Fruit fly (Drosophila melanogaster) whole organism, pupa: ENCODE data around the gene Klp3A.

Experiments used
- CG4496 ChIP-seq: fragments of 200-800 bp; sonication (Bioruptor generic); IDR thresholded peaks from 3 replicates; pipeline ENCODE4 v1.3.6; 2022; ENCODE audit warnings: missing biosample characterization, missing genetic modification characterization
- D1 ChIP-seq: fragments of 200-800 bp; sonication (Bioruptor generic); optimal IDR thresholded peaks from 2 replicates; lab custom pipeline; 2018; ENCODE audit warnings: missing biosample characterization, mild to moderate bottlenecking, missing genetic modification characterization, moderate library complexity
- EcR ChIP-seq: fragments of 200-800 bp; sonication (Bioruptor generic); optimal IDR thresholded peaks from 3 replicates; lab custom pipeline; 2019; ENCODE audit warnings: missing biosample characterization, missing genetic modification characterization, mild to moderate bottlenecking, moderate library complexity, missing genetic modification reagents
- Pif1B ChIP-seq: fragments of 200-800 bp; sonication (Bioruptor generic); optimal IDR thresholded peaks from 3 replicates; lab custom pipeline; 2016; ENCODE audit warnings: missing biosample characterization, missing genetic modification characterization

DNA sequence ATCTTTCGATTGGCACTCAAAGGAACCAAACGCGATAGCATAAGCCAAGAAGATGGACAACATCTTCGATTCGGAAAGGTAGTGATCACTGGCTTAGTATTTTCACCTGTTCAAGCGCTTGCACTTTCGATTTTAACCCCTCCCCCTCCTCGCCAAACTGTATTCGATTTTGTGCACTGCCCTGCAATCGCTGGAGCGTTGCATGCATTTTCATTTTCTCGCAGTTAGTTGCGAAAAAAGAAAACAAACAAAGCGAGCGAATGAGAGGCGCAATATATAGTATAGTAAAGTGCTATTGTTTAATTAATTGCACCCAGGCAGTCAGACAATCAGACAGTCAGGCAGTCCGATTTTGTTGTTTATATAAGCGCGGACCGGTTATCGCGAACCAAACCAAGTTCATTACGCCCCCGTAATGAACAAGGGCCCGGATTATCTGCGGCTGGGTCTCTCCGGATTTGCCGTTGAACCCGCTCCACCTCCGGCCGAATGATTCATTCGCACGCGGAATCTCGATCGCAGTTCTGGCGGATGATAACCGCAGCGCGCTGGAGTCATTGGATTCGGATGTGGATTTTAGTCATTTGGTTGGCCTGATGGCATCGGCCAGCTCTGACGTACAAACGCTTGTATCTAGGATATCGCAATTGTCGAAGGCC lies 10.6 kb downstream of the Klp3A start:
- TF ChIP-seq D1 (tag; lab: Kevin White, UChicago): no peak
- TF ChIP-seq CG4496: no peak
- TF ChIP-seq EcR (GFP tag; lab: Kevin White, UChicago): peak; percentile 96
- TF ChIP-seq Pif1B (GFP tag; lab: Kevin White, UChicago): no peak
